Worm (Caenorhabditis elegans): Measurements from ENCODE around the gene acs-22.

The acs-22 gene

ce11 chrX:8953011-8953410 lies 22.0 kb downstream of the acs-22 start:
- TF ChIP-seq ces-1 (GFP tag; optimal IDR thresholded peaks at IDR 0.05) (no peak), nhr-20 (tag; optimal IDR thresholded peaks at IDR 0.05) (peak; percentile 1), tlp-1 (tag; optimal IDR thresholded peaks at IDR 0.05) (no peak), rnt-1 (tag; optimal IDR thresholded peaks at IDR 0.05) (no peak), dsc-1 (tag; optimal IDR thresholded peaks at IDR 0.05) (peak; percentile 51), irx-1 (tag; optimal IDR thresholded peaks at IDR 0.05) (no peak), fos-1 (tag; optimal IDR thresholded peaks at IDR 0.05) (no peak), jun-1 (tag; optimal IDR thresholded peaks at IDR 0.05) (no peak), nhr-84 (tag; optimal IDR thresholded peaks at IDR 0.05) (no peak), F16B12.6 (tag; optimal IDR thresholded peaks at IDR 0.05) (no peak), vab-15 (tag; optimal IDR thresholded peaks at IDR 0.05) (no peak), alr-1 (tag; optimal IDR thresholded peaks at IDR 0.05; ENCODE audit: borderline replicate concordance) (no peak), fkh-4 (tag; optimal IDR thresholded peaks at IDR 0.05; ENCODE audit: borderline replicate concordance) (no peak), skn-1 (tag; optimal IDR thresholded peaks at IDR 0.05) (no peak), isw-1 (GFP tag; IDR thresholded peaks at IDR 0.05) (no peak), nhr-71 (tag; optimal IDR thresholded peaks at IDR 0.05) (peak; percentile 47), hlh-17 (GFP tag; optimal IDR thresholded peaks at IDR 0.05; ENCODE audit: borderline replicate concordance) (no peak), sup-37 (GFP tag; optimal IDR thresholded peaks at IDR 0.05) (no peak), nhr-19 (GFP tag; conservative IDR thresholded peaks at IDR 0.05) (no peak), hlh-4 (tag; optimal IDR thresholded peaks at IDR 0.05) (no peak), mep-1 (tag; optimal IDR thresholded peaks at IDR 0.05) (no peak), lin-35 (GFP tag; optimal IDR thresholded peaks at IDR 0.05) (no peak), aha-1 (tag; optimal IDR thresholded peaks at IDR 0.05) (no peak), pqm-1 (tag; optimal IDR thresholded peaks at IDR 0.05) (no peak), ztf-4 (tag; optimal IDR thresholded peaks at IDR 0.05) (no peak), zip-4 (GFP tag; optimal IDR thresholded peaks at IDR 0.05) (no peak), snpc-4 (tag; optimal IDR thresholded peaks at IDR 0.05) (no peak), efl-3 (GFP tag; optimal IDR thresholded peaks at IDR 0.05) (no peak), ceh-8 (GFP tag; optimal IDR thresholded peaks at IDR 0.05) (peak; percentile 97), nhr-12 (tag; optimal IDR thresholded peaks at IDR 0.05) (no peak), fkh-8 (tag; optimal IDR thresholded peaks at IDR 0.05) (peak; percentile 55), unc-30 (tag; optimal IDR thresholded peaks at IDR 0.05) (no peak), C34B4.2 (tag; optimal IDR thresholded peaks at IDR 0.05) (no peak), ceh-90 (tag; optimal IDR thresholded peaks at IDR 0.05) (peak; percentile 7), nhr-28 (tag; optimal IDR thresholded peaks at IDR 0.05) (no peak), sptf-1 (tag; optimal IDR thresholded peaks at IDR 0.05) (no peak), nhr-90 (tag; optimal IDR thresholded peaks at IDR 0.05; ENCODE audit: poor library complexity) (no peak), nhr-237 (tag; optimal IDR thresholded peaks at IDR 0.05) (no peak), nhr-77 (tag; optimal IDR thresholded peaks at IDR 0.05) (no peak), swsn-7 (tag; optimal IDR thresholded peaks at IDR 0.05) (no peak), unc-98 (GFP tag; IDR thresholded peaks at IDR 0.05) (no peak), nhr-11 (tag; optimal IDR thresholded peaks at IDR 0.05) (no peak), ceh-88 (GFP tag; IDR thresholded peaks at IDR 0.05) (no peak), mdl-1 (tag; optimal IDR thresholded peaks at IDR 0.05) (no peak), pag-3 (tag; optimal IDR thresholded peaks at IDR 0.05; ENCODE audit: borderline replicate concordance, insufficient read depth) (no peak), lsy-2 (tag; optimal IDR thresholded peaks at IDR 0.05) (no peak), efl-1 (optimal IDR thresholded peaks at IDR 0.05) (no peak), efl-1 (GFP tag; optimal IDR thresholded peaks at IDR 0.05 in 1 of 2) (no peak), sox-4 (tag; optimal IDR thresholded peaks at IDR 0.05) (no peak), unc-130 (tag; optimal IDR thresholded peaks at IDR 0.05) (no peak), nhr-47 (tag; optimal IDR thresholded peaks at IDR 0.05) (peak; percentile 2), C16A3.4 (tag; optimal IDR thresholded peaks at IDR 0.05) (no peak), aly-2 (tag; optimal IDR thresholded peaks at IDR 0.05) (no peak), lin-14 (GFP tag; optimal IDR thresholded peaks at IDR 0.05) (peak; percentile 10), elt-2 (tag; optimal IDR thresholded peaks at IDR 0.05) (no peak)
